Fruit fly (Drosophila melanogaster): ENCODE data around the gene CG14780.
A peak's percentile ranks its signal among the peaks of the same experiment; 100 is the strongest.

The CG14780 gene

DNA sequence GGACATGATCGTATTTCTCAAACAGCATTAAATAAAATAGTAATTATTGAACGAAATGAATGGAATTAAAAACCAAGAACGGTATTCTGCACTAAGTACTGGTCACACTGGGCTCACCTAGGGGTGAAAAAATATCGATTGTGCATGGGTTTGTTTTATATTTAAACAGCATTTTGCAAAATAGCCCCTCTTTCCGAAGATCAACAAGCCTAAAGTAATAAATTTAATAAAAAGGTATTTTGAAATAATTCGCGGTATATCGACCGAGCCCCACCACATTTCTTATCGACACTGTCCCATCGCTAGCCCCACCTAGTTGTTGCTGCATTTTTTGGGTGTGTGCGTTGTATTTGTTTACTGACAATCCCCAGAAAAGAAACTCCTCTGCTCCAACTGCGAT is 1.8 kb upstream of the CG14780 start, which contains the start of gene pck (continued):
- TF ChIP-seq CG4282 (GFP tag; optimal IDR thresholded peaks at IDR 0.05) (no peak), grn (GFP tag; optimal IDR thresholded peaks at IDR 0.05) (no peak), HmgZ (tag; optimal IDR thresholded peaks at IDR 0.05) (peak; percentile 61), lov (optimal IDR thresholded peaks at IDR 0.05) (no peak), lov (GFP tag; IDR thresholded peaks at IDR 0.05) (peak; percentile 75; the same call in 1 of the 3 replicates), MESR4 (GFP tag; optimal IDR thresholded peaks at IDR 0.05) (peak; percentile 75), CG9797 (GFP tag; optimal IDR thresholded peaks at IDR 0.05) (peak; percentile 76), CG8478 (optimal IDR thresholded peaks at IDR 0.05) (no peak), al (GFP tag; IDR thresholded peaks at IDR 0.05) (peak; percentile 60), Ets65A (GFP tag) (no peak), otp (GFP tag; IDR thresholded peaks at IDR 0.05) (no peak), Dp (GFP tag; optimal IDR thresholded peaks at IDR 0.05) (peak; percentile 58), cas (GFP tag; IDR thresholded peaks at IDR 0.05) (no peak), CG31441 (GFP tag; IDR thresholded peaks at IDR 0.05) (peak; percentile 51; the same call in 1 of the 2 replicates), lbe (GFP tag; optimal IDR thresholded peaks at IDR 0.05) (peak; percentile 55), Ravus (GFP tag; IDR thresholded peaks at IDR 0.05) (no peak), CG7556 (GFP tag; optimal IDR thresholded peaks at IDR 0.05) (peak; percentile 56), trem (tag; optimal IDR thresholded peaks at IDR 0.05) (peak; percentile 77), Fer1 (GFP tag; optimal IDR thresholded peaks at IDR 0.05) (peak; percentile 51), CG13424 (tag; optimal IDR thresholded peaks at IDR 0.05) (peak; percentile 51), Sin3A (optimal IDR thresholded peaks at IDR 0.05) (peak; percentile 53), MTF-1 (GFP tag; optimal IDR thresholded peaks at IDR 0.05; ENCODE audit: borderline replicate concordance) (no peak), sob (GFP tag; IDR thresholded peaks at IDR 0.05) (peak; percentile 63; the same call in 1 of the 2 replicates), CG32772 (GFP tag; IDR thresholded peaks at IDR 0.05) (peak; percentile 43; the same call in 1 of the 2 replicates), CrebB (tag; optimal IDR thresholded peaks at IDR 0.05) (no peak), CG34376 (GFP tag; optimal IDR thresholded peaks at IDR 0.05) (peak; percentile 11), CkIIα-i1 (GFP tag; IDR thresholded peaks at IDR 0.05) (no peak), CG10462 (GFP tag; optimal IDR thresholded peaks at IDR 0.05) (peak; percentile 81), sisA (GFP tag; IDR thresholded peaks at IDR 0.05) (peak; percentile 70), fru (optimal IDR thresholded peaks at IDR 0.05) (no peak), CG10979 (tag; optimal IDR thresholded peaks at IDR 0.05) (peak; percentile 57), Hand (GFP tag; optimal IDR thresholded peaks at IDR 0.05) (no peak), sens-2 (GFP tag; IDR thresholded peaks at IDR 0.05) (no peak), CG11085 (GFP tag; IDR thresholded peaks at IDR 0.05) (peak; percentile 63), CG6272 (GFP tag; IDR thresholded peaks at IDR 0.05) (peak; percentile 30; the same call in 1 of the 2 replicates), CG31388 (GFP tag; optimal IDR thresholded peaks at IDR 0.05) (peak; percentile 23), Doc3 (GFP tag; IDR thresholded peaks at IDR 0.05; ENCODE audit: partially characterized antibody) (peak; percentile 35; the same call in 1 of the 3 replicates), CG2889 (GFP tag; IDR thresholded peaks at IDR 0.05) (0 out of 3 replicates have a peak, but pooled peaks have one; percentile 61), jumu (GFP tag; optimal IDR thresholded peaks at IDR 0.05) (peak; percentile 50), CG10431 (GFP tag; optimal IDR thresholded peaks at IDR 0.05) (no peak), inv (GFP tag; IDR thresholded peaks at IDR 0.05; ENCODE audit: partially characterized antibody) (0 out of 2 replicates have a peak, but pooled peaks have one; percentile 25), CG16779 (GFP tag; IDR thresholded peaks at IDR 0.05) (no peak), CG2202 (tag; optimal IDR thresholded peaks at IDR 0.05) (peak; percentile 53), GATAe (GFP tag; conservative IDR thresholded peaks at IDR 0.05) (no peak), gce (GFP tag; IDR thresholded peaks at IDR 0.05) (no peak), CHES-1-like (GFP tag; optimal IDR thresholded peaks at IDR 0.05) (peak; percentile 22), CG7963 (GFP tag; IDR thresholded peaks at IDR 0.05; ENCODE audit: partially characterized antibody) (0 out of 3 replicates have a peak, but pooled peaks have one; percentile 40), CG15073 (GFP tag; optimal IDR thresholded peaks at IDR 0.05) (no peak), lab (GFP tag; optimal IDR thresholded peaks at IDR 0.05) (peak; percentile 74), CG11093 (GFP tag; IDR thresholded peaks at IDR 0.05) (no peak), CG7745 (tag; optimal IDR thresholded peaks at IDR 0.05) (no peak), BEAF-32 (GFP tag; optimal IDR thresholded peaks at IDR 0.05) (peak; percentile 66)

Measured in whole organism, embryonic.